Fruit fly (Drosophila melanogaster) whole organism, adult: ENCODE data around the gene CG31804.

Source experiments
- CG12768 ChIP-seq: fragments of 200-800 bp; sonication (Bioruptor generic); optimal IDR thresholded peaks from 2 replicates; lab custom pipeline; 2017; ENCODE audit warnings: missing biosample characterization, missing genetic modification characterization, mild to moderate bottlenecking, moderate library complexity, missing genetic modification reagents
- CG33017 ChIP-seq: fragments of 200-800 bp; sonication (Bioruptor generic); optimal IDR thresholded peaks from 2 replicates; lab custom pipeline; 2018; ENCODE audit warnings: missing biosample characterization, mild to moderate bottlenecking, missing genetic modification characterization, moderate library complexity
- Clk ChIP-seq: fragments of 200-800 bp; sonication (Bioruptor generic); optimal IDR thresholded peaks from 2 replicates; lab custom pipeline; 2017; ENCODE audit warnings: missing biosample characterization, missing genetic modification characterization
- Hr96 ChIP-seq: fragments of 200-800 bp; sonication (Bioruptor generic); optimal IDR thresholded peaks from 2 replicates; lab custom pipeline; 2016; ENCODE audit warnings: missing biosample characterization, missing genetic modification characterization
- Mnt ChIP-seq: fragments of 200-800 bp; sonication (Bioruptor generic); optimal IDR thresholded peaks from 2 replicates; lab custom pipeline; 2016; ENCODE audit warnings: missing biosample characterization, mild to moderate bottlenecking, missing genetic modification characterization
- bab1 ChIP-seq: fragments of 200-800 bp; sonication (Bioruptor generic); optimal IDR thresholded peaks from 3 replicates; lab custom pipeline; 2019; ENCODE audit warnings: missing biosample characterization, mild to moderate bottlenecking, missing genetic modification characterization, moderate library complexity
- cnc ChIP-seq, 2 experiments: fragments of >200 bp; optimal IDR thresholded peaks; 2 replicates each; lab custom pipeline; 2017
- pad ChIP-seq: fragments of 200-800 bp; sonication (Bioruptor generic); optimal IDR thresholded peaks from 3 replicates; lab custom pipeline; 2017; ENCODE audit warnings: missing biosample characterization, missing genetic modification characterization, mild to moderate bottlenecking, moderate library complexity, missing genetic modification reagents

DNA sequence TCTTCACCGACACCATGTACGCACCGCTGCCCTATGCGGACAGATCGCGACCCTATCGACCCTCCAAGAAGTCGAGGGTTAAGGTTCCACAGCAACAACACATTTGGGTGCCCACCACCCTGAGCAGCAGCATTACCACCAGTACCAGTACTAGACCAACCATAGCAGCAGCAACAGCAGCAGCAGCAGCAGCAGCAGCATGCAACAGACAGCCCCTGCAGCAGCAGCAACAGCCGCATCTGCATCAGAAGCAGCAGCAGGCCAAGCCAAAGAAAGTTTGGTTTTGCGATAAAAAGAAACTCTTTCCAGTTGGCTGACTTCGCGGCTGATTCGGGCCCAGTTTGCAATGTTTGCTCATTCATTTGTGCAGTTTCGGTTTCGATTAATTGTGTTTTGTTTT, 39.2 kb downstream of the CG31804 start:
- no peak for TF ChIP-seq pad (GFP tag; lab: Kevin White, UChicago)
- TF ChIP-seq Clk = no peak
- TF ChIP-seq bab1 (GFP tag; lab: Kevin White, UChicago) = no peak
- TF ChIP-seq Mnt (GFP tag; lab: Kevin White, UChicago) = no peak
- no peak for TF ChIP-seq CG33017 (tag; lab: Kevin White, UChicago)
- no peak for TF ChIP-seq cnc (optimal IDR thresholded peaks at IDR 0.05; lab: Kevin White, UChicago)
- no peak for TF ChIP-seq Hr96 (GFP tag; lab: Kevin White, UChicago)
- no peak for TF ChIP-seq CG12768 (GFP tag; lab: Kevin White, UChicago)
